Fruit fly (Drosophila melanogaster): ENCODE results near the gene CG9801.

CG9801 gene

dm6 chr3R:8744198-8744597 is 3.3 kb downstream of the CG9801 start (continued):
- TF ChIP-seq salr (GFP tag; optimal IDR thresholded peaks at IDR 0.05) (no peak), OdsH (GFP tag; optimal IDR thresholded peaks at IDR 0.05) (peak; percentile 38), Eip75B (GFP tag; optimal IDR thresholded peaks at IDR 0.05) (peak; percentile 43), achi (GFP tag; optimal IDR thresholded peaks at IDR 0.05) (peak; percentile 40), CG31627 (GFP tag; optimal IDR thresholded peaks at IDR 0.05) (peak; percentile 60), CG10669 (GFP tag; optimal IDR thresholded peaks at IDR 0.05) (peak; percentile 1), dac (GFP tag; optimal IDR thresholded peaks at IDR 0.05) (no peak), pdm3 (GFP tag; optimal IDR thresholded peaks at IDR 0.05) (peak; percentile 50), Eip93F (GFP tag; optimal IDR thresholded peaks at IDR 0.05) (no peak), dsx (GFP tag; optimal IDR thresholded peaks at IDR 0.05; ENCODE audit: poor library complexity, severe bottlenecking) (no peak), Hr4 (GFP tag; optimal IDR thresholded peaks at IDR 0.05) (peak; percentile 50), svp (GFP tag) (peak; percentile 84), ss (GFP tag; optimal IDR thresholded peaks at IDR 0.05) (no peak), topi (GFP tag; optimal IDR thresholded peaks at IDR 0.05) (peak; percentile 40), CG6276 (GFP tag; optimal IDR thresholded peaks at IDR 0.05) (peak; percentile 4)

dm6 chr3R:8742661-8743060 is 4.8 kb downstream of the CG9801 start:
- TF ChIP-seq Eip78C (GFP tag) (peak; percentile 15), Ets21C (GFP tag; optimal IDR thresholded peaks at IDR 0.05) (no peak)

dm6 chr3R:8741941-8742340 is 5.5 kb downstream of the CG9801 start:
- TF ChIP-seq ss (GFP tag; optimal IDR thresholded peaks at IDR 0.05), result no peak
- TF ChIP-seq dsx (GFP tag; optimal IDR thresholded peaks at IDR 0.05; ENCODE audit: poor library complexity, severe bottlenecking), result no peak
- no peak for TF ChIP-seq CG9139 (GFP tag; optimal IDR thresholded peaks at IDR 0.05)
- TF ChIP-seq Eip78C (GFP tag), result peak; percentile 21

dm6 chr3R:8741248-8741647 is 6.2 kb downstream of the CG9801 start:
- TF ChIP-seq CG3032 (tag; optimal IDR thresholded peaks at IDR 0.05) (no peak), net (GFP tag; optimal IDR thresholded peaks at IDR 0.05) (no peak), Lpt (GFP tag; optimal IDR thresholded peaks at IDR 0.05) (no peak), Ets96B (tag; optimal IDR thresholded peaks at IDR 0.05) (no peak), Smox (GFP tag; optimal IDR thresholded peaks at IDR 0.05) (no peak), CG3919 (GFP tag; optimal IDR thresholded peaks at IDR 0.05) (no peak), CG32006 (GFP tag; optimal IDR thresholded peaks at IDR 0.05) (no peak), esn (GFP tag; optimal IDR thresholded peaks at IDR 0.05) (no peak)

- peak; percentile 74 for TF ChIP-seq svp (GFP tag)
- no peak for TF ChIP-seq CG34406 (GFP tag; optimal IDR thresholded peaks at IDR 0.05)
- TF ChIP-seq Sox14 (GFP tag; optimal IDR thresholded peaks at IDR 0.05), result no peak
- no peak for TF ChIP-seq Hr4 (GFP tag; optimal IDR thresholded peaks at IDR 0.05)
- no peak for TF ChIP-seq CG3032 (tag; optimal IDR thresholded peaks at IDR 0.05)
Measured at dm6 chr3R:8740118-8740517, 7.4 kb downstream of the CG9801 start.

- TF ChIP-seq Lpt (GFP tag; optimal IDR thresholded peaks at IDR 0.05) (no peak), dsx (GFP tag; optimal IDR thresholded peaks at IDR 0.05; ENCODE audit: poor library complexity, severe bottlenecking) (no peak), CG6792 (GFP tag; optimal IDR thresholded peaks at IDR 0.05) (no peak), CG9139 (GFP tag; optimal IDR thresholded peaks at IDR 0.05) (no peak), Hr38 (GFP tag; optimal IDR thresholded peaks at IDR 0.05) (no peak), achi (GFP tag; optimal IDR thresholded peaks at IDR 0.05) (peak; percentile 3), Ets96B (tag; optimal IDR thresholded peaks at IDR 0.05) (peak; percentile 48), acj6 (GFP tag; optimal IDR thresholded peaks at IDR 0.05) (no peak), Hr4 (GFP tag; optimal IDR thresholded peaks at IDR 0.05) (no peak), CG6808 (GFP tag; optimal IDR thresholded peaks at IDR 0.05) (peak; percentile 27), Eip93F (GFP tag; optimal IDR thresholded peaks at IDR 0.05) (no peak), cyc (GFP tag; optimal IDR thresholded peaks at IDR 0.05) (no peak), CG11294 (GFP tag; IDR thresholded peaks at IDR 0.05) (no peak), fkh (GFP tag; optimal IDR thresholded peaks at IDR 0.05) (no peak), CG8632 (GFP tag; optimal IDR thresholded peaks at IDR 0.05) (no peak), Hr39 (GFP tag; optimal IDR thresholded peaks at IDR 0.05) (no peak), CG3032 (tag; optimal IDR thresholded peaks at IDR 0.05) (no peak), CG11902 (GFP tag; optimal IDR thresholded peaks at IDR 0.05) (no peak), topi (GFP tag; optimal IDR thresholded peaks at IDR 0.05) (no peak), CG10631 (GFP tag; optimal IDR thresholded peaks at IDR 0.05) (no peak), eg (GFP tag; IDR thresholded peaks at IDR 0.05) (no peak), Eip78C (GFP tag) (peak; percentile 16), CG32006 (GFP tag; optimal IDR thresholded peaks at IDR 0.05) (no peak), Blimp-1 (GFP tag; optimal IDR thresholded peaks at IDR 0.05) (no peak)
Measured at dm6 chr3R:8739161-8739783, 8.2 kb downstream of the CG9801 start.
